Worm (Caenorhabditis elegans): ENCODE data around the gene sri-38.

DNA sequence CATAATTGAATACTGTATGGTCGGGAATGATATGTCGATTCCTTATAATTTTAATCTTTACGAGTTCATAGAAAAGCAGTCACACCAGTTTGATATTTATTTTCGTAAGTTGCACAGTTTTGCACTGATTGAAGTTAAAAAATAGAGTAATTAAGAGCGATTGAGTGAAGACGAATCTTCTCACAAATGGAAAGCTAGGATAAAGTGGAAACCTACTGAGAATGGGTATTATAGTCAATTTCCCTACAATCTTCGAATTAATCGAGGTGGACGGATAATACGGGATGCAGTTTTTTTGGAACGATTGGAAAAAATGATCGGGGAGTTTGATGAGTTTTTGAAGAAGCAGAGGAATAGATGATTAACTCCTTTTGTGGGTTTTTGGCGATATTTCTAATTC is 30.3 kb downstream of the sri-38 start, which contains the start of gene F22E5.23:
- no peak for TF ChIP-seq ceh-22 (tag; optimal IDR thresholded peaks at IDR 0.05)
- TF ChIP-seq ttx-3 (tag; optimal IDR thresholded peaks at IDR 0.05), result no peak
- no peak for TF ChIP-seq unc-55 (GFP tag; optimal IDR thresholded peaks at IDR 0.05)
- TF ChIP-seq hlh-15 (tag; optimal IDR thresholded peaks at IDR 0.05), result no peak
- no peak for TF ChIP-seq ceh-18 (tag; optimal IDR thresholded peaks at IDR 0.05)
